Worm (Caenorhabditis elegans) whole organism, L2 larva: ENCODE data around the gene C05C12.1.

Experiments
- C34F6.9 ChIP-seq: fragments of 150-350 bp; optimal IDR thresholded peaks from 2 replicates; lab custom pipeline; 2014; ENCODE audit warnings: missing biosample characterization, missing genetic modification characterization
- F13H6.1 ChIP-seq: sonication (generic microtip); optimal IDR thresholded peaks from 2 replicates; lab custom pipeline; 2016; ENCODE audit warnings: missing genetic modification characterization, missing compliant biosample characterization
- R02D3.7 ChIP-seq: fragments of 150-350 bp; optimal IDR thresholded peaks from 2 replicates; lab custom pipeline; 2014; ENCODE audit warnings: missing biosample characterization, missing genetic modification characterization
- Y55F3AM.14 ChIP-seq: fragments of 200-800 bp; sonication (Bioruptor generic); optimal IDR thresholded peaks from 2 replicates; lab custom pipeline; 2018; ENCODE audit warnings: mild to moderate bottlenecking, missing genetic modification characterization, missing compliant biosample characterization
- ZK546.5 ChIP-seq: sonication (generic microtip); optimal IDR thresholded peaks from 2 replicates; lab custom pipeline; 2017; ENCODE audit warnings: missing biosample characterization, missing genetic modification characterization
- alr-1 ChIP-seq: fragments of 150-350 bp; optimal IDR thresholded peaks from 2 replicates; lab custom pipeline; 2014; ENCODE audit warnings: missing biosample characterization, missing genetic modification characterization
- aly-2 ChIP-seq: fragments of 150-350 bp; optimal IDR thresholded peaks from 2 replicates; lab custom pipeline; 2014; ENCODE audit warnings: missing biosample characterization, missing genetic modification characterization
- blmp-1 ChIP-seq: sonication (generic microtip); optimal IDR thresholded peaks from 2 replicates; lab custom pipeline; 2017; ENCODE audit warnings: missing genetic modification characterization, mild to moderate bottlenecking, missing compliant biosample characterization, antibody characterized with exemption, moderate library complexity; ENCODE audit not compliant: insufficient read depth
- ceh-82 ChIP-seq: fragments of 150-350 bp; optimal IDR thresholded peaks from 2 replicates; lab custom pipeline; 2014; ENCODE audit warnings: missing biosample characterization, missing genetic modification characterization
- egl-27 ChIP-seq: sonication (generic microtip); optimal IDR thresholded peaks from 3 replicates; lab custom pipeline; 2017; ENCODE audit warnings: missing biosample characterization, missing genetic modification reagents, missing genetic modification characterization
- elt-1 ChIP-seq: fragments of 150-350 bp; optimal IDR thresholded peaks from 2 replicates; lab custom pipeline; 2014; ENCODE audit warnings: missing biosample characterization, missing genetic modification characterization
- elt-3 ChIP-seq: sonication (generic microtip); optimal IDR thresholded peaks from 2 replicates; lab custom pipeline; 2017; ENCODE audit warnings: missing biosample characterization, missing genetic modification characterization
- fos-1 ChIP-seq: fragments of 150-350 bp; optimal IDR thresholded peaks from 2 replicates; lab custom pipeline; 2014; ENCODE audit warnings: missing biosample characterization, missing genetic modification characterization
- gmeb-1 ChIP-seq: fragments of 150-350 bp; optimal IDR thresholded peaks from 2 replicates; lab custom pipeline; 2014; ENCODE audit warnings: missing biosample characterization, missing genetic modification characterization
- lin-11 ChIP-seq: fragments of 150-350 bp; sonication (generic microtip); optimal IDR thresholded peaks from 2 replicates; lab custom pipeline; 2014; ENCODE audit warnings: missing biosample characterization, missing genetic modification characterization, inconsistent platforms, mixed read lengths
- lsy-2 ChIP-seq, 2 experiments: fragments of 150-350 bp in 1 of 2; sonication (generic microtip) in 1 of 2; optimal IDR thresholded peaks; 2 replicates each; lab custom pipeline; 2014 to 2017; ENCODE audit warnings: missing biosample characterization in 2 of 2, missing genetic modification characterization in 2 of 2
- mab-5 ChIP-seq: fragments of 150-350 bp; optimal IDR thresholded peaks from 2 replicates; lab custom pipeline; 2014; ENCODE audit warnings: missing biosample characterization, missing genetic modification characterization
- mbf-1 ChIP-seq: sonication (generic microtip); optimal IDR thresholded peaks from 2 replicates; lab custom pipeline; 2017; ENCODE audit warnings: missing biosample characterization, missing genetic modification characterization
- mdl-1 ChIP-seq, 2 experiments: fragments of 150-350 bp in 1 of 2; sonication (generic microtip) in 1 of 2; optimal IDR thresholded peaks; 2 replicates each; lab custom pipeline; 2017; ENCODE audit warnings: missing biosample characterization in 2 of 2, missing genetic modification characterization in 2 of 2
- nhr-11 ChIP-seq: fragments of 150-350 bp; optimal IDR thresholded peaks from 2 replicates; lab custom pipeline; 2014; ENCODE audit warnings: missing biosample characterization, missing genetic modification characterization
- nhr-12 ChIP-seq: fragments of 150-350 bp; optimal IDR thresholded peaks from 2 replicates; lab custom pipeline; 2014; ENCODE audit warnings: missing biosample characterization, missing genetic modification characterization
- nhr-23 ChIP-seq: fragments of 150-350 bp; optimal IDR thresholded peaks from 2 replicates; lab custom pipeline; 2014; ENCODE audit warnings: missing biosample characterization, missing genetic modification reagents, missing genetic modification characterization
- nhr-237 ChIP-seq: fragments of 150-350 bp; optimal IDR thresholded peaks from 2 replicates; lab custom pipeline; 2014; ENCODE audit warnings: missing biosample characterization, missing genetic modification characterization
- nhr-25 ChIP-seq: fragments of 150-350 bp; sonication (generic microtip); optimal IDR thresholded peaks from 3 replicates; lab custom pipeline; 2014; ENCODE audit warnings: missing biosample characterization, missing genetic modification characterization
- peb-1 ChIP-seq: fragments of 150-350 bp; optimal IDR thresholded peaks from 2 replicates; lab custom pipeline; 2014; ENCODE audit warnings: missing biosample characterization, missing genetic modification characterization
- sem-4 ChIP-seq: fragments of 150-350 bp; optimal IDR thresholded peaks from 2 replicates; lab custom pipeline; 2014; ENCODE audit warnings: missing biosample characterization, missing genetic modification reagents, missing genetic modification characterization
- skn-1 ChIP-seq: sonication (generic microtip); optimal IDR thresholded peaks from 2 replicates; lab custom pipeline; 2017; ENCODE audit warnings: missing biosample characterization, missing genetic modification characterization
- sma-3 ChIP-seq: sonication (generic microtip); optimal IDR thresholded peaks from 2 replicates; lab custom pipeline; 2016; ENCODE audit warnings: missing genetic modification reagents, missing genetic modification characterization, missing compliant biosample characterization
- snpc-4 ChIP-seq: fragments of 150-350 bp; optimal IDR thresholded peaks from 2 replicates; lab custom pipeline; 2014; ENCODE audit warnings: missing biosample characterization, missing genetic modification characterization
- unc-39 ChIP-seq: fragments of 150-350 bp; optimal IDR thresholded peaks from 2 replicates; lab custom pipeline; 2014; ENCODE audit warnings: missing biosample characterization, missing genetic modification characterization
- unc-55 ChIP-seq: fragments of 150-350 bp; sonication (generic microtip); optimal IDR thresholded peaks from 3 replicates; lab custom pipeline; 2014; ENCODE audit warnings: missing biosample characterization, missing genetic modification reagents, missing genetic modification characterization
- unc-62 ChIP-seq: fragments of 150-350 bp; optimal IDR thresholded peaks from 2 replicates; lab custom pipeline; 2014; ENCODE audit warnings: missing biosample characterization, missing genetic modification reagents, missing genetic modification characterization
- zag-1 ChIP-seq: fragments of 150-350 bp; optimal IDR thresholded peaks from 2 replicates; lab custom pipeline; 2014; ENCODE audit warnings: missing biosample characterization, missing genetic modification characterization
- ztf-11 ChIP-seq: sonication (generic microtip); optimal IDR thresholded peaks from 2 replicates; lab custom pipeline; 2017; ENCODE audit warnings: missing biosample characterization, missing genetic modification characterization

The C05C12.1 gene

ce11 chrIV:11218037-11218436 is 35.8 kb upstream of the C05C12.1 start, which contains the start of gene zip-6:
Gene zip-6, minus strand, starts transcription at chrIV:11218137.
- no peak for TF ChIP-seq elt-1 (tag; lab: Kevin White, UChicago)
- no peak for TF ChIP-seq unc-39 (tag; lab: Kevin White, UChicago)

- TF ChIP-seq elt-1 (tag; lab: Kevin White, UChicago) (no peak), snpc-4 (no peak), nhr-237 (tag; lab: Kevin White, UChicago) (no peak), sma-3 (GFP tag; lab: Kevin White, UChicago) (no peak), aly-2 (tag; lab: Kevin White, UChicago) (no peak), gmeb-1 (tag; lab: Kevin White, UChicago) (no peak), peb-1 (tag; lab: Kevin White, UChicago) (no peak), nhr-23 (tag; lab: Kevin White, UChicago) (no peak), alr-1 (tag; lab: Kevin White, UChicago) (no peak), unc-39 (tag; lab: Kevin White, UChicago) (no peak), F13H6.1 (tag; lab: Kevin White, UChicago) (no peak), sem-4 (no peak), R02D3.7 (no peak), elt-3 (no peak), mbf-1 (tag; lab: Kevin White, UChicago) (no peak), mdl-1 (tag; optimal IDR thresholded peaks at IDR 0.05; lab: Kevin White, UChicago) (no peak), blmp-1 (no peak), nhr-11 (tag; lab: Kevin White, UChicago) (no peak), zag-1 (tag; lab: Kevin White, UChicago) (no peak), ZK546.5 (no peak)
- TF ChIP-seq, all 48 proteins: peak for 0
Observed at ce11 chrIV:11223878-11224277, 29.9 kb upstream of the C05C12.1 start, which contains the start of gene C29F4.3. Gene C29F4.3, minus strand, starts transcription at chrIV:11223978.

ce11 chrIV:11225206-11225605 is 28.6 kb upstream of the C05C12.1 start, which contains the start of gene col-125:
Gene col-125, plus strand, starts transcription at chrIV:11225506.
- TF ChIP-seq mab-5 (tag; lab: Kevin White, UChicago) (no peak), ztf-11 (no peak), blmp-1 (peak; percentile 22), ceh-82 (tag; lab: Kevin White, UChicago) (no peak)

ce11 chrIV:11226545-11226944 is 27.2 kb upstream of the C05C12.1 start:
- TF ChIP-seq peb-1 (tag; lab: Kevin White, UChicago) (no peak), nhr-25 (tag; lab: Kevin White, UChicago) (peak; percentile 53)

ce11 chrIV:11229013-11229412 is 24.8 kb upstream of the C05C12.1 start:
- TF ChIP-seq mdl-1 (tag; optimal IDR thresholded peaks at IDR 0.05; lab: Kevin White, UChicago) (no peak), nhr-12 (tag; lab: Kevin White, UChicago) (no peak), egl-27 (tag; lab: Kevin White, UChicago) (no peak), unc-55 (GFP tag; lab: Kevin White, UChicago) (no peak), alr-1 (tag; lab: Kevin White, UChicago) (no peak), ceh-82 (tag; lab: Kevin White, UChicago) (no peak), unc-39 (tag; lab: Kevin White, UChicago) (no peak), fos-1 (no peak), C34F6.9 (tag; lab: Kevin White, UChicago) (no peak), lsy-2 (tag; optimal IDR thresholded peaks at IDR 0.05; lab: Kevin White, UChicago) (no peak), nhr-25 (tag; lab: Kevin White, UChicago) (no peak), Y55F3AM.14 (GFP tag; lab: Kevin White, UChicago) (no peak), nhr-11 (tag; lab: Kevin White, UChicago) (no peak), lin-11 (no peak), unc-62 (GFP tag; lab: Kevin White, UChicago) (no peak), ztf-11 (no peak), skn-1 (no peak), nhr-23 (tag; lab: Kevin White, UChicago) (no peak)
